Worm (Caenorhabditis elegans): ENCODE results near the gene Y55F3AM.5.

- TF ChIP-seq nhr-11 (tag; optimal IDR thresholded peaks at IDR 0.05): no peak
- TF ChIP-seq mdl-1 (tag; optimal IDR thresholded peaks at IDR 0.05): no peak
- no peak for TF ChIP-seq nhr-90 (tag; optimal IDR thresholded peaks at IDR 0.05; ENCODE audit: poor library complexity)
- TF ChIP-seq zag-1 (tag; optimal IDR thresholded peaks at IDR 0.05): no peak
These were observed 22.6 kb upstream of the Y55F3AM.5 start for ce11 chrIV:976372-976771.
